Worm (Caenorhabditis elegans) whole organism, L4/young adult: ENCODE measurements around the gene F54F7.3.

Experiments used
- W03F9.2 ChIP-seq: fragments of 150-350 bp; optimal IDR thresholded peaks from 2 replicates; lab custom pipeline; 2014; ENCODE audit warnings: missing biosample characterization, missing genetic modification characterization
- him-1 ChIP-seq: sonication (generic microtip); optimal IDR thresholded peaks from 2 replicates; lab custom pipeline; 2016; ENCODE audit warnings: missing genotype, missing genetic modification reagents, missing genetic modification characterization, missing compliant biosample characterization

ce11 chrX:11828661-11829060 lies 21.3 kb downstream of the F54F7.3 start:
- TF ChIP-seq W03F9.2 (no peak), him-1 (tag; lab: Kevin White, UChicago) (no peak)
